Worm (Caenorhabditis elegans): Measurements from ENCODE around the gene srh-137.

srh-137 gene

DNA sequence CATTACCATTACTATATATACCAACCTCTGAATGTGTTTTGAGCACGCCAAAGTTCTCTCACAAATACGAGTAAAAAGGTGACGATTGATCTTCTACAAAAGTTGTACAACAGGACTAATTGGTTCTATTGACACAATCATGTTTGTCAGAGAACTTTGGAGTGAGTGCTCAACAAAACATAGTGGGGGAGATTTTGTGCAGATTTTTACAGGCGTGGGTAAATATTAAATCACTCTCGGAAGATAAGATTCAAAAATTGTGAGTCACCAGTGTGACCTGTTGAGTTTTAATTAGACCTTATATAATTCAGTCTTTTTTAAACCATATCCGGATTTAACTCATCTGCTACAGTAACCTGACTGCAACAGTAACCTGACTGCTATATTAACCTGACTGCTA is 44.3 kb downstream of the srh-137 start, which contains the start of gene F14F8.8:
Gene F14F8.8, minus strand, starts transcription at position 101 of the 400 bp plus-strand sequence.
- no peak for TF ChIP-seq ztf-23 (GFP tag; IDR thresholded peaks at IDR 0.05)
- TF ChIP-seq T22C8.4 (GFP tag; IDR thresholded peaks at IDR 0.05) = no peak
- TF ChIP-seq tab-1 (GFP tag; IDR thresholded peaks at IDR 0.05) = no peak
- no peak for TF ChIP-seq ref-1 (GFP tag; conservative IDR thresholded peaks at IDR 0.05)
- TF ChIP-seq klf-2 (GFP tag; conservative IDR thresholded peaks at IDR 0.05) = no peak
- TF ChIP-seq med-1 (GFP tag; optimal IDR thresholded peaks at IDR 0.05; ENCODE audit: insufficient read depth) = no peak
- TF ChIP-seq flt-1 (GFP tag; IDR thresholded peaks at IDR 0.05) = no peak
- no peak for TF ChIP-seq cog-1 (tag; optimal IDR thresholded peaks at IDR 0.05)
- no peak for TF ChIP-seq ztf-29 (GFP tag; IDR thresholded peaks at IDR 0.05)

DNA sequence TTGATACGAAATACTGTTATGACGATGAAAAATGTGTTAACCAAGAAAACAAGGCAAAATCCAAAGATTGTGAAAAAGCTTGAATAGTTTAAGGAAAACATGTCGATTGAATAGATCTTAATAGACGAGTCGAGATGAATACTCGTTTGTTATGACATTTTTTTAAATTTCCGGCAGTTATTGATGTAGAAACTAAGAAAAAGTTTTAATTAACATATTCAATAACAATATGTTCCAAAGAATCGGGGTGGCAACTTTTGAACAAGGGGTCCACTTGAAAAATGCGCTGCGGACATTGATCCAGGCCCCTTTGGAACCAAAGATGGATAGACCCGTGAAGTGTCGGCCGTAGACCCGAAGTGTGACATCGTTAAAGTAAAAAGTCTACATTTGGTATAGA is 45.3 kb downstream of the srh-137 start, which contains the start of gene str-61:
Gene str-61, minus strand, starts transcription at position 101 of the 400 bp plus-strand sequence.
- TF ChIP-seq klf-2 (GFP tag; conservative IDR thresholded peaks at IDR 0.05) = no peak
- no peak for TF ChIP-seq ztf-29 (GFP tag; IDR thresholded peaks at IDR 0.05)
- TF ChIP-seq ztf-23 (GFP tag; IDR thresholded peaks at IDR 0.05) = no peak
- TF ChIP-seq med-1 (GFP tag; optimal IDR thresholded peaks at IDR 0.05; ENCODE audit: insufficient read depth) = no peak
- TF ChIP-seq ref-1 (GFP tag; conservative IDR thresholded peaks at IDR 0.05) = no peak
- no peak for TF ChIP-seq cog-1 (tag; optimal IDR thresholded peaks at IDR 0.05)
- no peak for TF ChIP-seq flt-1 (GFP tag; IDR thresholded peaks at IDR 0.05)
- no peak for TF ChIP-seq T22C8.4 (GFP tag; IDR thresholded peaks at IDR 0.05)
- no peak for TF ChIP-seq tab-1 (GFP tag; IDR thresholded peaks at IDR 0.05)

DNA sequence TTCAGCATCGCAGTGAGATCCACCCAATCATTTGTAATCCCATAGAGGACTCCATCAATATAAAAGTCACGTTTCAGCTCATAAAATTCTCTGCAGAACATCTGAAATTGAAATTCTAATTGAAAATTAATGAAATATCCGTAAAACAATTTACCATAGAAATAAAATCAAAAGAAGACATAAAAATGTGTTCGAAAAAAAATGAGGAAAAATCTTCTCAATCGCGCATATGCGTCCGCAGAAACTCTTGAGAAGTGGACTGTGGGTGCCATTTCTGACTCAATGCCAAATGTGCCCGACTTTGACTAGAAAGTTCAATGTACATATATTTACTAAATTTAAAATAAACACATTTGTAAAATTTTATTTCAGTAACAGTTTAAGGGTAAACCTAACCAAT is 48.0 kb downstream of the srh-137 start, which contains the start of gene F14F8.9:
Gene F14F8.9, minus strand, starts transcription at position 101 of the 400 bp plus-strand sequence.
- TF ChIP-seq T22C8.4 (GFP tag; IDR thresholded peaks at IDR 0.05) (no peak), cog-1 (tag; optimal IDR thresholded peaks at IDR 0.05) (no peak), flt-1 (GFP tag; IDR thresholded peaks at IDR 0.05) (no peak), klf-2 (GFP tag; conservative IDR thresholded peaks at IDR 0.05) (no peak), tab-1 (GFP tag; IDR thresholded peaks at IDR 0.05) (no peak), ref-1 (GFP tag; conservative IDR thresholded peaks at IDR 0.05) (no peak), ztf-29 (GFP tag; IDR thresholded peaks at IDR 0.05) (no peak), med-1 (GFP tag; optimal IDR thresholded peaks at IDR 0.05; ENCODE audit: insufficient read depth) (no peak)

DNA sequence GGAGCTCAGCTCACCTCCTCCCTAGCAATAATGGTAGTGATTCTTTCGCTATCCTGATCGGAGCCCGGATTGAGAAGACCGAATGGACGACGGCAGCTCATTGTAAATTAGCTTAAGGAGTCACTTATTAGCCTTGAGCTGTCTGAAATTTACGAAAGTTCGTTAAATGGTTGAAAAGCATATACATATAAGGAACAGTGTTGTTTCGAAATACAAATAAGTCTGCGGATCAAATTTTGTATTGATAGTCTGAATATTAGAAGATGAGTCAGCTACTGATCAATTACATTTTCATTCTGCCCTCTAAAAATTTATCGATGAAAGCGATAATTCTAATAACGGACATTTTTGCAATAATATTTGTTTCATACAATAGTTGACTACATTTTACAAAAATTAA is 49.8 kb downstream of the srh-137 start, which contains the start of gene F14F8.14:
Gene F14F8.14, minus strand, starts transcription at position 101 of the 400 bp plus-strand sequence.
- TF ChIP-seq ztf-23 (GFP tag; IDR thresholded peaks at IDR 0.05) (no peak), klf-2 (GFP tag; conservative IDR thresholded peaks at IDR 0.05) (no peak), flt-1 (GFP tag; IDR thresholded peaks at IDR 0.05) (no peak), T22C8.4 (GFP tag; IDR thresholded peaks at IDR 0.05) (no peak), tab-1 (GFP tag; IDR thresholded peaks at IDR 0.05) (no peak), ztf-29 (GFP tag; IDR thresholded peaks at IDR 0.05) (no peak), cog-1 (tag; optimal IDR thresholded peaks at IDR 0.05) (no peak), ref-1 (GFP tag; conservative IDR thresholded peaks at IDR 0.05) (no peak), med-1 (GFP tag; optimal IDR thresholded peaks at IDR 0.05; ENCODE audit: insufficient read depth) (no peak)

Measured in whole organism, midembryonic.